Fruit fly (Drosophila melanogaster): ENCODE results near the gene CG33177.

DNA sequence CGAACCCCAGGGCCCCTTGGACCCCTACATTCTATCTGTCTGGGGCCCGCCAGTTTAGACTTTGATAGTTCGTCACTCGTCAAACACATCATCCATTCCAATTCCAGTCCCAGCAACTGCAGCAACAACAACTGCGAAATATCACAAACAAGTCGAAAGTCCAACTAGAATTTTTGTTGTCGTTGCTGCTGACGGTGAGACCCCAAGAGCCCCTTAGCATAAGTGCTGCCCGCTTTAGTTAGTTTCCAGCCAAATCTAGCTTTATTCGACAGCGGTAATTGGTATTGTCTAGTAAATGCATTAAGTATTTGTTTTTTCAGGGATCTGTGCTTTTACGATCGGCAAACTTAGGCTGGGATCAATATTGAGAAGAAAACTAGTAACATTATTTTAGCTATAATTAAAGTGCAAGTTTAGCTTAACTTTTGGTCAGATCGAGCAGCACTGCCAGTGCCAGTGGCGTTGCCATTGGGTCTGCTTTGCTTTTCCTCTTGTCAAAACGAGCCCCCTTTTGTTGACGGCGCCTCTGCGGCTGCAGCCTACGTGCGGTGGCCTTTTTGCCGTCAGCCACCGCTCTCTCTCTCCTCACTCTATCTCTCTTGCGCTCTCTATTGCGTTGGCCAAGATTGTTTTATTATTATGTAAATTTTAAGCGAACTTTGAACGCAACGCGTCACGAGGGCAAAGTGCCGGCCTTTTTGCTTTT lies 6.4 kb upstream of the CG33177 start:
- no peak; the same call in 1 of the 2 replicates for TF ChIP-seq CG10348 (GFP tag; IDR thresholded peaks at IDR 0.05)
- peak; percentile 88 for TF ChIP-seq gl (tag; optimal IDR thresholded peaks at IDR 0.05)
- TF ChIP-seq CG14655 (GFP tag; optimal IDR thresholded peaks at IDR 0.05), result peak; percentile 91
- peak; percentile 74 for TF ChIP-seq CG9948 (tag; optimal IDR thresholded peaks at IDR 0.05)
- peak; percentile 51 for TF ChIP-seq EcR (GFP tag; optimal IDR thresholded peaks at IDR 0.05)
- TF ChIP-seq fd96Ca (GFP tag; IDR thresholded peaks at IDR 0.05), result peak; percentile 91
- peak; percentile 87 for TF ChIP-seq Ets98B (GFP tag; IDR thresholded peaks at IDR 0.05)
- TF ChIP-seq CG13204 (GFP tag; optimal IDR thresholded peaks at IDR 0.05), result peak; percentile 81
- peak; percentile 84 for TF ChIP-seq CG8159 (tag; optimal IDR thresholded peaks at IDR 0.05)
- peak; percentile 69 for TF ChIP-seq CG12605 (GFP tag; IDR thresholded peaks at IDR 0.05)
- peak; percentile 81 for TF ChIP-seq CG15710 (tag; optimal IDR thresholded peaks at IDR 0.05)
- TF ChIP-seq D1 (tag; optimal IDR thresholded peaks at IDR 0.05), result peak; percentile 61

Data from whole organism, pupa.